Fruit fly (Drosophila melanogaster) Kc167 (cell line): Measurements from ENCODE around the gene CG2685.

ENCODE experiments used
- psq ChIP-seq: fragments of >200 bp; optimal IDR thresholded peaks from 2 replicates; lab custom pipeline; 2017; ENCODE audit warnings: missing external identifiers
- ttk ChIP-seq: sonication (Bioruptor generic); optimal IDR thresholded peaks from 2 replicates; lab custom pipeline; 2017; ENCODE audit warnings: missing external identifiers

DNA sequence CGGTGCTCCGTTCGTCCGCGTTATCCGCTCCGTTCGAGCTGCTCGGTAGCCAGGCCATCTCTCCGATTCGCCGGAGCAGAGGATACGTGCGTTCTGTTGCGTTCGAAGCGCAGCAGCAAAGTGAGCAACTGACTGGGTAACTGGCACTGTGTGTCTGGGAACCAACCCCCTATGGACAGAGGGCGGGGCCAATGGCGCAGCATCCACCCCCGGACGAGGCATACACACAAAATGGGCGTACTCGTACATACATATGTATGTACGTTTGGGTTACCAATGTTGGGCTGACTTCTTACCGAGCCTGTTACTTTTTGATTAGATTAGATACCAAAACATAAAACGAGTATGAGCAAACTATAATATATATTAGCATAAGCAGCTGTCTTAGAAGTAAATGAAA is 32.2 kb downstream of the CG2685 start, which contains the start of gene HLH3B:
- no peak for TF ChIP-seq ttk (lab: Kevin White, UChicago)
- no peak for TF ChIP-seq psq (lab: Kevin White, UChicago)
